Fruit fly (Drosophila melanogaster) whole organism, embryonic: ENCODE measurements around the gene CG6470.

ENCODE experiments used
- Aef1 ChIP-seq: fragments of 200-800 bp; sonication (Bioruptor generic); IDR thresholded peaks from 3 replicates; pipeline ENCODE4 v1.3.6; 2022; ENCODE audit warnings: missing biosample characterization, missing genetic modification characterization
- B-H2 ChIP-seq: fragments of 200-800 bp; sonication (Bioruptor generic); optimal IDR thresholded peaks from 2 replicates; lab custom pipeline; 2018; ENCODE audit warnings: missing biosample characterization, mild to moderate bottlenecking, missing genetic modification characterization
- CG11504 ChIP-seq: fragments of 200-800 bp; sonication (Bioruptor generic); optimal IDR thresholded peaks from 3 replicates; lab custom pipeline; 2019; ENCODE audit warnings: missing biosample characterization, mild to moderate bottlenecking, missing genetic modification characterization, moderate library complexity
- CG11696 ChIP-seq: fragments of 200-800 bp; sonication (Bioruptor generic); IDR thresholded peaks from 2 replicates; pipeline ENCODE4 v1.3.6; 2022; ENCODE audit warnings: missing biosample characterization, missing genetic modification characterization
- CG12104 ChIP-seq: fragments of 200-800 bp; sonication (Bioruptor generic); optimal IDR thresholded peaks from 3 replicates; lab custom pipeline; 2016; ENCODE audit warnings: missing biosample characterization, missing genetic modification characterization
- CG13775 ChIP-seq: fragments of 200-800 bp; sonication (Bioruptor generic); optimal IDR thresholded peaks from 3 replicates; lab custom pipeline; 2017; ENCODE audit warnings: missing biosample characterization, mild to moderate bottlenecking, missing genetic modification characterization
- CG15011 ChIP-seq: fragments of 200-800 bp; sonication (Bioruptor generic); optimal IDR thresholded peaks from 3 replicates; lab custom pipeline; 2018; ENCODE audit warnings: missing biosample characterization, mild to moderate bottlenecking, missing genetic modification characterization
- CG17361 ChIP-seq: fragments of 200-800 bp; sonication (Bioruptor generic); IDR thresholded peaks from 3 replicates; pipeline ENCODE4 v1.3.6; 2022; ENCODE audit warnings: missing biosample characterization, missing genetic modification characterization
- CG2199 ChIP-seq: fragments of 200-800 bp; sonication (Bioruptor generic); IDR thresholded peaks from 3 replicates; pipeline ENCODE4 v1.3.6; 2022; ENCODE audit warnings: missing biosample characterization, missing genetic modification characterization
- CG30403 ChIP-seq: fragments of 200-800 bp; sonication (Bioruptor generic); optimal IDR thresholded peaks from 3 replicates; lab custom pipeline; 2016; ENCODE audit warnings: missing biosample characterization, missing genetic modification characterization
- CG3847 ChIP-seq: fragments of 200-800 bp; sonication (Bioruptor generic); IDR thresholded peaks from 2 replicates; pipeline ENCODE4 v1.3.6; 2022; ENCODE audit warnings: missing biosample characterization, missing genetic modification characterization
- CG4404 ChIP-seq: fragments of 200-800 bp; sonication (Bioruptor generic); IDR thresholded peaks from 2 replicates; pipeline ENCODE4 v1.3.6; 2022; ENCODE audit warnings: missing biosample characterization, missing genetic modification characterization
- CG6272 ChIP-seq: fragments of 200-800 bp; sonication (Bioruptor generic); IDR thresholded peaks from 2 replicates; pipeline ENCODE4 v1.3.6; 2022; ENCODE audit warnings: missing biosample characterization, missing genetic modification characterization
- CG8089 ChIP-seq: fragments of 200-800 bp; sonication (Bioruptor generic); optimal IDR thresholded peaks from 3 replicates; lab custom pipeline; 2016; ENCODE audit warnings: missing biosample characterization, missing genetic modification characterization
- CG8478 ChIP-seq: fragments of >200 bp; optimal IDR thresholded peaks from 2 replicates; lab custom pipeline; 2018
- CG8944 ChIP-seq: fragments of 200-800 bp; sonication (Bioruptor generic); optimal IDR thresholded peaks from 3 replicates; lab custom pipeline; 2016; ENCODE audit warnings: missing biosample characterization, missing genetic modification characterization
- CG9817 ChIP-seq: fragments of 200-800 bp; sonication (Bioruptor generic); optimal IDR thresholded peaks from 2 replicates; lab custom pipeline; 2018; ENCODE audit warnings: missing biosample characterization, mild to moderate bottlenecking, missing genetic modification characterization, moderate library complexity
- Chrac-16 ChIP-seq: fragments of 200-800 bp; sonication (Bioruptor generic); optimal IDR thresholded peaks from 3 replicates; lab custom pipeline; 2016; ENCODE audit warnings: missing biosample characterization, missing genetic modification characterization
- Dll ChIP-seq: fragments of 200-800 bp; sonication (Bioruptor generic); IDR thresholded peaks from 4 replicates; pipeline ENCODE4 v1.3.6; 2022; ENCODE audit warnings: missing biosample characterization, missing genetic modification characterization; ENCODE audit not compliant: partially characterized antibody
- Gug ChIP-seq: fragments of 200-800 bp; sonication (Bioruptor generic); IDR thresholded peaks from 4 replicates; pipeline ENCODE4 v1.3.6; 2022; ENCODE audit warnings: missing biosample characterization, missing genetic modification characterization
- HHEX ChIP-seq: fragments of 200-800 bp; sonication (Bioruptor generic); optimal IDR thresholded peaks from 3 replicates; lab custom pipeline; 2017; ENCODE audit warnings: missing biosample characterization, mild to moderate bottlenecking, missing genetic modification characterization, missing genetic modification reagents
- HLH54F ChIP-seq: fragments of 200-800 bp; sonication (Bioruptor generic); optimal IDR thresholded peaks from 3 replicates; lab custom pipeline; 2016; ENCODE audit warnings: missing biosample characterization, missing genetic modification characterization
- HLHmδ ChIP-seq: fragments of 200-800 bp; sonication (Bioruptor generic); optimal IDR thresholded peaks from 2 replicates; lab custom pipeline; 2018; ENCODE audit warnings: missing biosample characterization, mild to moderate bottlenecking, missing genetic modification characterization, moderate library complexity
- Hmr ChIP-seq: fragments of 200-800 bp; sonication (Bioruptor generic); optimal IDR thresholded peaks from 3 replicates; lab custom pipeline; 2017; ENCODE audit warnings: mild to moderate bottlenecking, missing biosample characterization, missing genetic modification reagents, missing genetic modification characterization
- Nf-YA ChIP-seq: fragments of 200-800 bp; sonication (Bioruptor generic); IDR thresholded peaks from 2 replicates; pipeline ENCODE4 v1.3.6; 2022; ENCODE audit warnings: missing biosample characterization, missing genetic modification characterization
- Rfx ChIP-seq: fragments of 200-800 bp; sonication (Bioruptor generic); IDR thresholded peaks from 2 replicates; pipeline ENCODE4 v1.3.6; 2022; ENCODE audit warnings: missing biosample characterization, missing genetic modification characterization
- YL-1 ChIP-seq: fragments of 200-800 bp; sonication (Bioruptor generic); optimal IDR thresholded peaks from 3 replicates; lab custom pipeline; 2017; ENCODE audit warnings: missing biosample characterization, mild to moderate bottlenecking, missing genetic modification characterization
- btn ChIP-seq: fragments of 200-800 bp; sonication (Bioruptor generic); optimal IDR thresholded peaks from 2 replicates; lab custom pipeline; 2016; ENCODE audit warnings: missing biosample characterization, missing genetic modification characterization
- cas ChIP-seq: fragments of 200-800 bp; sonication (Bioruptor generic); IDR thresholded peaks from 2 replicates; pipeline ENCODE4 v1.3.6; 2022; ENCODE audit warnings: missing biosample characterization, missing genetic modification characterization
- chif ChIP-seq, 2 experiments: fragments of 200-800 bp; sonication (Bioruptor generic); optimal IDR thresholded peaks; 3 replicates each; lab custom pipeline; 2016; ENCODE audit warnings: missing biosample characterization in 2 of 2, missing genetic modification characterization in 2 of 2
- chinmo ChIP-seq: fragments of 200-800 bp; sonication (Bioruptor generic); IDR thresholded peaks from 4 replicates; pipeline ENCODE4 v1.3.6; 2022; ENCODE audit warnings: missing biosample characterization, missing genetic modification characterization; ENCODE audit not compliant: partially characterized antibody
- chn ChIP-seq: fragments of 200-800 bp; sonication (Bioruptor generic); optimal IDR thresholded peaks from 2 replicates; lab custom pipeline; 2016; ENCODE audit warnings: missing biosample characterization, missing genetic modification characterization
- croc ChIP-seq: fragments of 200-800 bp; sonication (Bioruptor generic); conservative IDR thresholded peaks from 3 replicates; pipeline ENCODE4 v1.3.6; 2022; ENCODE audit warnings: missing biosample characterization, missing genetic modification characterization
- dpn ChIP-seq, 2 experiments: fragments of 200-800 bp; sonication (Bioruptor generic); optimal IDR thresholded peaks; 3 replicates each; lab custom pipeline; 2016; ENCODE audit warnings: missing biosample characterization in 2 of 2, missing genetic modification characterization in 2 of 2
- grau ChIP-seq: fragments of 200-800 bp; optimal IDR thresholded peaks from 3 replicates; lab custom pipeline; 2019; ENCODE audit warnings: missing biosample characterization, mild to moderate bottlenecking, missing genetic modification characterization, moderate library complexity
- gsb-n ChIP-seq: fragments of 200-800 bp; sonication (Bioruptor generic); optimal IDR thresholded peaks from 3 replicates; lab custom pipeline; 2018; ENCODE audit warnings: missing biosample characterization, mild to moderate bottlenecking, missing genetic modification characterization
- ind ChIP-seq: fragments of 200-800 bp; sonication (Bioruptor generic); optimal IDR thresholded peaks from 3 replicates; lab custom pipeline; 2016; ENCODE audit warnings: missing biosample characterization, missing genetic modification characterization
- ken ChIP-seq: fragments of 200-800 bp; sonication (Bioruptor generic); IDR thresholded peaks from 3 replicates; pipeline ENCODE4 v1.3.6; 2022; ENCODE audit warnings: missing biosample characterization, missing genetic modification characterization
- lilli ChIP-seq: fragments of 200-800 bp; sonication (Bioruptor generic); optimal IDR thresholded peaks from 3 replicates; lab custom pipeline; 2016; ENCODE audit warnings: missing biosample characterization, missing genetic modification characterization
- lmd ChIP-seq: fragments of 200-800 bp; sonication (Bioruptor generic); IDR thresholded peaks from 2 replicates; pipeline ENCODE4 v1.3.6; 2022; ENCODE audit warnings: missing biosample characterization, missing genetic modification characterization
- lola ChIP-seq, 3 experiments: fragments of >200 bp in 2 of 3; fragments of 200-800 bp in 1 of 3; sonication (Bioruptor generic) in 1 of 3; optimal IDR thresholded peaks; 2 replicates each; lab custom pipeline; 2017 to 2019; ENCODE audit warnings: missing biosample characterization in 3 of 3, missing genetic modification characterization in 3 of 3, mild to moderate bottlenecking in 1 of 3, moderate library complexity in 1 of 3
- nmo ChIP-seq: fragments of 200-800 bp; sonication (Bioruptor generic); optimal IDR thresholded peaks from 2 replicates; lab custom pipeline; 2018; ENCODE audit warnings: missing biosample characterization, mild to moderate bottlenecking, missing genetic modification characterization, moderate library complexity
- pho ChIP-seq: fragments of 200-800 bp; sonication (Bioruptor generic); optimal IDR thresholded peaks from 2 replicates; lab custom pipeline; 2016; ENCODE audit warnings: missing biosample characterization, missing genetic modification characterization
- prd ChIP-seq, 3 experiments: fragments of >200 bp in 2 of 3; fragments of 200-800 bp in 1 of 3; sonication (Bioruptor generic) in 1 of 3; optimal IDR thresholded peaks in 2 of 3; IDR thresholded peaks in 1 of 3; 2 replicates in 2 of 3; 3 replicates in 1 of 3; pipeline versions ENCODE4 v1.3.6 to Lab custom; 2017 to 2022; ENCODE audit warnings: missing biosample characterization in 1 of 3, missing genetic modification characterization in 1 of 3
- ranshi ChIP-seq: fragments of 200-800 bp; sonication (Bioruptor generic); IDR thresholded peaks from 2 replicates; pipeline ENCODE4 v1.3.6; 2022; ENCODE audit warnings: missing biosample characterization, missing genetic modification characterization
- rib ChIP-seq: fragments of 200-800 bp; sonication (Bioruptor generic); IDR thresholded peaks from 2 replicates; pipeline ENCODE4 v1.3.6; 2022; ENCODE audit warnings: missing biosample characterization, missing genetic modification characterization
- shn ChIP-seq: fragments of 200-800 bp; sonication (Bioruptor generic); optimal IDR thresholded peaks from 3 replicates; lab custom pipeline; 2016; ENCODE audit warnings: missing biosample characterization, missing genetic modification characterization
- sna ChIP-seq: fragments of 200-800 bp; sonication (Bioruptor generic); IDR thresholded peaks from 2 replicates; pipeline ENCODE4 v1.3.6; 2022; ENCODE audit warnings: missing biosample characterization, missing genetic modification characterization; ENCODE audit not compliant: partially characterized antibody
- tio ChIP-seq: fragments of 200-800 bp; sonication (Bioruptor generic); optimal IDR thresholded peaks from 2 replicates; lab custom pipeline; 2017; ENCODE audit warnings: missing biosample characterization, missing genetic modification characterization, inconsistent platforms
- vvl ChIP-seq: fragments of 200-800 bp; sonication (Bioruptor generic); IDR thresholded peaks from 2 replicates; pipeline ENCODE4 v1.3.6; 2022; ENCODE audit warnings: missing biosample characterization, missing genetic modification characterization

The CG6470 gene

DNA sequence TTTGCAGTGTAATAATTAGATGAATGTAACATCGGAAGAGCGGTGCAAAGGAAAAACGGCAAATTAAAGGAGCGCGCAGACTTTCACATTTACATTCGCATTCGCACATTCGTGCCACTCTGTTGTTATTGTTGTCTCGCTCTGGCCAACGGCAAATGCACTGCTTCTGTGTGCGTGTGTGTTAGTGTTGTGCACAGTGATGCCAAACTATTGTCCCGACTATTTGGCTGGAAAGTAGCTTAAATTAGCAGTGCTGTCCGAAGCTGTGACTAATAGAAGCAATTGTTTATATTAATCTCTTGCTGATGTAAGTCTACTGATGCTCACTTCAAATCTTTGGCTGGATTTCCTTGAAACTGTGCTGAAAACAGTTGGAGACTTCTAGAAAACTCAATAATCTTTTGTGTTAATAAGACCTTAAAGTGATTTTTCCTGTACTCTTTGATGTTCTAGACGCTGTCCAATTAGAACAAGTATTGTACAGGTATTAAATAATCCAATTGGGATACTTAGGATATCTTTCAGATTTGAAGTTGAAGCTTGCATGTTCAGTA is 1.4 kb upstream of the CG6470 start (continued):
- no peak for TF ChIP-seq pho
- TF ChIP-seq prd (optimal IDR thresholded peaks at IDR 0.05; lab: Kevin White, UChicago), result no peak
- TF ChIP-seq prd (GFP tag; IDR thresholded peaks at IDR 0.05; lab: Robert Waterston, UW), result peak; percentile 57; the same call in 2 of the 3 replicates
- TF ChIP-seq chn (GFP tag; lab: Kevin White, UChicago), result no peak
- TF ChIP-seq Hmr (GFP tag; lab: Kevin White, UChicago), result peak; percentile 15
- peak; percentile 23; the same call in 1 of the 3 replicates for TF ChIP-seq Aef1 (GFP tag; lab: Robert Waterston, UW)
- peak in 1 of 2 experiments; percentile 13 for TF ChIP-seq chif (GFP tag; optimal IDR thresholded peaks at IDR 0.05; lab: Kevin White, UChicago)
- TF ChIP-seq chinmo, result peak; percentile 63; the same call in 2 of the 4 replicates
- TF ChIP-seq CG17361 (GFP tag; lab: Robert Waterston, UW), result peak; percentile 34; the same call in 1 of the 3 replicates
- TF ChIP-seq CG30403, result peak; percentile 37
- peak; percentile 21 for TF ChIP-seq vvl (GFP tag; lab: Robert Waterston, UW)
- no peak for TF ChIP-seq btn
- TF ChIP-seq gsb-n (tag; lab: Kevin White, UChicago), result peak; percentile 39
- TF ChIP-seq lola (GFP tag; optimal IDR thresholded peaks at IDR 0.05; lab: Kevin White, UChicago), result peak in 1 of 3 experiments; percentile 19
- peak; percentile 35 for TF ChIP-seq grau (tag; lab: Kevin White, UChicago)
- no peak for TF ChIP-seq CG15011 (GFP tag; lab: Kevin White, UChicago)
- no peak for TF ChIP-seq HLHmδ
- no peak for TF ChIP-seq CG6272
- no peak for TF ChIP-seq CG3847 (GFP tag; lab: Robert Waterston, UW)
- TF ChIP-seq CG8478 (lab: Kevin White, UChicago), result no peak
- peak; percentile 57; the same call in 1 of the 3 replicates for TF ChIP-seq ken (GFP tag; lab: Robert Waterston, UW)
- 0 out of 3 replicates have a peak, but pooled peaks have one; percentile 39 for TF ChIP-seq CG2199 (GFP tag; lab: Robert Waterston, UW)
- TF ChIP-seq HHEX (GFP tag; lab: Kevin White, UChicago), result no peak
- TF ChIP-seq ranshi (GFP tag; lab: Robert Waterston, UW), result no peak
- no peak for TF ChIP-seq CG11696 (GFP tag; lab: Robert Waterston, UW)
- peak; percentile 3 for TF ChIP-seq ind (GFP tag; lab: Kevin White, UChicago)
- peak; percentile 23; the same call in 1 of the 2 replicates for TF ChIP-seq lmd (GFP tag; lab: Robert Waterston, UW)
- TF ChIP-seq Rfx (GFP tag; lab: Robert Waterston, UW), result peak; percentile 53
- peak; percentile 32 for TF ChIP-seq CG11504 (tag; lab: Kevin White, UChicago)
- TF ChIP-seq CG8944 (GFP tag; lab: Kevin White, UChicago), result no peak
- peak; percentile 3 for TF ChIP-seq tio (GFP tag; lab: Kevin White, UChicago)
- no peak for TF ChIP-seq Dll (GFP tag; lab: Robert Waterston, UW)
- TF ChIP-seq Gug (GFP tag; lab: Robert Waterston, UW), result no peak
- TF ChIP-seq Chrac-16 (GFP tag; lab: Kevin White, UChicago), result no peak
- TF ChIP-seq cas (GFP tag; lab: Robert Waterston, UW), result no peak
- TF ChIP-seq nmo (GFP tag; lab: Kevin White, UChicago), result peak; percentile 6
- no peak for TF ChIP-seq CG4404
- TF ChIP-seq HLH54F (GFP tag; lab: Kevin White, UChicago), result peak; percentile 23
- no peak for TF ChIP-seq sna (GFP tag; lab: Robert Waterston, UW)
- peak; percentile 2 for TF ChIP-seq CG13775 (GFP tag; lab: Kevin White, UChicago)
- no peak for TF ChIP-seq Nf-YA (GFP tag; lab: Robert Waterston, UW)
- TF ChIP-seq CG9817 (tag; lab: Kevin White, UChicago), result peak; percentile 15
- TF ChIP-seq dpn (GFP tag; optimal IDR thresholded peaks at IDR 0.05; lab: Kevin White, UChicago), result peak in 1 of 2 experiments; percentile 25
- TF ChIP-seq rib, result 0 out of 2 replicates have a peak, but pooled peaks have one; percentile 13
- no peak for TF ChIP-seq B-H2 (GFP tag; lab: Kevin White, UChicago)
- TF ChIP-seq YL-1, result no peak
- TF ChIP-seq CG8089 (GFP tag; lab: Kevin White, UChicago), result peak; percentile 1
- TF ChIP-seq shn (GFP tag; lab: Kevin White, UChicago), result peak; percentile 12
- no peak for TF ChIP-seq lilli (GFP tag; lab: Kevin White, UChicago)
- TF ChIP-seq croc (GFP tag; lab: Robert Waterston, UW), result no peak
- TF ChIP-seq CG12104 (GFP tag; lab: Kevin White, UChicago), result no peak
